Fruit fly (Drosophila melanogaster): ENCODE measurements around the gene Or67c.

DNA sequence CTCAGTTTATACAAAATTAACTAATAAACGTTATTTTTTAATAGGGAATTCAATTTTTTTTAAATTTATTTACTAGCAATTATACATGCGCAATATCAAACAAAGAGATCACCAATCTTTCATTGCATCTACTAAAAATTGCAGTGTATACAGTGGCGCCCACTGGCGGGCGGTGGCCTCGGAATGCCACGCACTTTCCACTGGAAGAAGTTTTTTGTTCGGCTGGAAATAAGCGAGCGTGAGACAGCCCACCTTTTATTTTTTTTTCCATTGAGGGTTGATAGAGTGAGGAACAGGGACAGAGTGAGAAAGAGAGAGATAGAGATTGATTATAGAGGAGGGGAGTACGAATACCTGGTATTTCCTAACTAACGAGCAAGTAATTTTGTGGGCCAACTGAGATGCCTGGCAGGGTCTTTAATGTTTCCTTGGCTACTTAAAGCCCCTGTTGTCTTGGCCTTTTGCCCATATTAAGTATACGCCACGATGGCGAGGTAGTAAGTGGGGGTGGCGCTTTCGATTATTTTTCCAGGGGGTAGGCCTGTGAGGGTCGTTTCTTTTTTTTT is 27.2 kb upstream of the Or67c start:
- TF ChIP-seq cad (GFP tag; optimal IDR thresholded peaks at IDR 0.05) (no peak), Dbx (GFP tag; IDR thresholded peaks at IDR 0.05) (no peak), Rx (GFP tag; IDR thresholded peaks at IDR 0.05) (no peak), CG31388 (GFP tag; optimal IDR thresholded peaks at IDR 0.05) (no peak), CG18476 (GFP tag; optimal IDR thresholded peaks at IDR 0.05) (no peak)
